In the genomic region with DNA sequence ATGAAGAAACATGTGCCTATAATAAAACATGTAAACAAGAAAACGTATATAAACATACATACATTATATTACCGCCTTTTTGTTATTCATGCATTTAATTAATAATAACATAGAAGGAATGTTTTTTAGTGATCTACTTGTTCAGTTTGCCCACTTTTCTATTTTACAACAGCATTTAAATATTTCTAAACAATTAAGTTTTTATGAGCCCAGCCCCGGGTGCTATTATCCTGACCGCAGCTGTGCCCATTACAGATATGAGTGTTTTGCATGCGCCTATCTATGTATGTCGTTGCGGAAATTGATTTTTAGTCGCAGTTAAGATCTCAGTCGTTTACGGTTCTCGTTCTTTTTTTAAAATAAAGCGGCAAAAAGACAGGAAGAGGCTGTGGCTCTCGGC, we compare ENCODE assay signal across 2 fruit fly cellular contexts.
TF ChIP-seq lines count a peak whose summit lies in the region.

No protein-coding gene starts in this region.

- TF ChIP-seq CTCF in whole organism, embryonic (GFP tag; optimal IDR thresholded peaks at IDR 0.05; lab: Kevin White, UChicago) = no peak

TF ChIP-seq in whole organism, embryonic, 481 proteins besides CTCF, POLR2A, EP300 and RAD21:
- 0 out of 2 replicates have a peak, but pooled peaks have one; percentile 21 for TF ChIP-seq nerfin-2 (GFP tag; IDR thresholded peaks at IDR 0.05; lab: Robert Waterston, UW; ENCODE audit: partially characterized antibody)
- TF ChIP-seq MTF-1 (GFP tag; optimal IDR thresholded peaks at IDR 0.05; lab: Kevin White, UChicago; ENCODE audit: borderline replicate concordance) = no peak
- TF ChIP-seq cad (GFP tag; optimal IDR thresholded peaks at IDR 0.05; lab: Kevin White, UChicago) = no peak
- TF ChIP-seq CG1233 (GFP tag; optimal IDR thresholded peaks at IDR 0.05; lab: Kevin White, UChicago) = no peak
- no peak for TF ChIP-seq gsb-n (tag; optimal IDR thresholded peaks at IDR 0.05; lab: Kevin White, UChicago)
- no peak for TF ChIP-seq Taf1 (GFP tag; IDR thresholded peaks at IDR 0.05; lab: Robert Waterston, UW)
- TF ChIP-seq CG10366 (GFP tag; IDR thresholded peaks at IDR 0.05; lab: Robert Waterston, UW) = no peak
- peak; percentile 69 for TF ChIP-seq CG11696 (GFP tag; IDR thresholded peaks at IDR 0.05; lab: Robert Waterston, UW)
- TF ChIP-seq sens (GFP tag; lab: Kevin White, UChicago) = peak; percentile 6
- TF ChIP-seq ash1 (GFP tag; optimal IDR thresholded peaks at IDR 0.05; lab: Kevin White, UChicago) = no peak
- TF ChIP-seq Nf-YB (GFP tag; optimal IDR thresholded peaks at IDR 0.05; lab: Kevin White, UChicago) = no peak
- TF ChIP-seq Elba2 (GFP tag; optimal IDR thresholded peaks at IDR 0.05; lab: Kevin White, UChicago) = no peak

TF ChIP-seq in whole organism, prepupa, 60 proteins besides CTCF, POLR2A, EP300 and RAD21:
- no peak for TF ChIP-seq dsx (GFP tag; optimal IDR thresholded peaks at IDR 0.05; lab: Kevin White, UChicago; ENCODE audit: poor library complexity, severe bottlenecking)
- no peak for TF ChIP-seq CG11762 (GFP tag; optimal IDR thresholded peaks at IDR 0.05; lab: Kevin White, UChicago; ENCODE audit: insufficient read depth)
- no peak for TF ChIP-seq pdm3 (GFP tag; optimal IDR thresholded peaks at IDR 0.05; lab: Kevin White, UChicago)
- no peak for TF ChIP-seq Ets96B (tag; optimal IDR thresholded peaks at IDR 0.05; lab: Kevin White, UChicago)
- no peak for TF ChIP-seq CG31627 (GFP tag; optimal IDR thresholded peaks at IDR 0.05; lab: Kevin White, UChicago)
- TF ChIP-seq OdsH (GFP tag; optimal IDR thresholded peaks at IDR 0.05; lab: Kevin White, UChicago) = no peak
- no peak for TF ChIP-seq Hr38 (GFP tag; optimal IDR thresholded peaks at IDR 0.05; lab: Kevin White, UChicago)
- peak; percentile 63 for TF ChIP-seq Eip78C (GFP tag; lab: Kevin White, UChicago)
- TF ChIP-seq CG16779 (tag; optimal IDR thresholded peaks at IDR 0.05; lab: Kevin White, UChicago) = no peak
- no peak for TF ChIP-seq fd59A (GFP tag; optimal IDR thresholded peaks at IDR 0.05; lab: Kevin White, UChicago)
- TF ChIP-seq cyc (GFP tag; optimal IDR thresholded peaks at IDR 0.05; lab: Kevin White, UChicago) = no peak
- 0 out of 3 replicates have a peak, but pooled peaks have one; percentile 6 for TF ChIP-seq CG6163 (GFP tag; IDR thresholded peaks at IDR 0.05; lab: Robert Waterston, UW)
- TF ChIP-seq CG6792 (GFP tag; optimal IDR thresholded peaks at IDR 0.05; lab: Kevin White, UChicago) = no peak
- TF ChIP-seq CG32006 (GFP tag; optimal IDR thresholded peaks at IDR 0.05; lab: Kevin White, UChicago) = peak; percentile 33
- TF ChIP-seq CG8319 (GFP tag; optimal IDR thresholded peaks at IDR 0.05; lab: Kevin White, UChicago) = no peak
- TF ChIP-seq Blimp-1 (GFP tag; optimal IDR thresholded peaks at IDR 0.05; lab: Kevin White, UChicago) = no peak
- no peak for TF ChIP-seq CG3032 (tag; optimal IDR thresholded peaks at IDR 0.05; lab: Kevin White, UChicago)
